Worm (Caenorhabditis elegans): ENCODE data around the gene sup-36.

Gene sup-36

DNA sequence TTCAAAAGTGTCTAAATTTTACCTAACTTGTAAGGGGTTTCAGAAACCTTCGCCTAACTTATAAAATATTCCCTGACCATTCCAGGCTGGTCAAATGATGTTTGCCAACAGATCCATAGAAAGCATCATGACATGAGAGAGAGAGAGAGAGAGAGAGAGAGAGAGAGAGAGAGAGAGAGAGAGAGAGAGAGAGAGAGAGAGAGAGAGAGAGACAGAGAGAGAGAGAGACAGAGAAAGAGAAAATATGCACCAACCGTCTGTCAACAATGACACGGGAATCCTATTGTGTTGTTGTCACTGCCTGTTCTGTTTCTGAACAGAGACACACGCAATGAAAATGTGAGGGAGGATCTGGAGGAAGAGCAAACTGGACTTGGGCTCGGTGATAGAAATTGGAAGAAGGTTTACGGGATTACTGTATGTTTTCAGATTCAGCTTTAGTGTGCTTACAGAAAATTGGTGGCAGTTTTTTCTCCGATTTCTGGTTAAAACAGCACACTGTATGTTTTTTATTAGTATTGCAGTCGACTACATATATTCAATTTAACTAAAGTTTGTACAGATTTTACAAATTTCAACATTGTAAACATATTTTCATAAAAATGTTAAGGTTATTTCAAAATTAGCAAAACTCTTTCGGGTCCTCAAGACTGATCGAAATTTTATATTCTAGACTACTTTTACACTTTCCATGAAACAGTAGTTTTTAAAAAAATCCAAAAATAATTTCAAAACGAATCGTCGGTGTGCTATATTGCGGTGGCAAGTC lies 25.3 kb upstream of the sup-36 start:
- TF ChIP-seq nhr-11 (tag; optimal IDR thresholded peaks at IDR 0.05) (no peak), crh-2 (tag; optimal IDR thresholded peaks at IDR 0.05) (peak; percentile 30), lin-11 (tag; optimal IDR thresholded peaks at IDR 0.05) (no peak), nhr-25 (tag; optimal IDR thresholded peaks at IDR 0.05) (no peak), gmeb-1 (tag; optimal IDR thresholded peaks at IDR 0.05) (peak; percentile 2), nhr-129 (tag; optimal IDR thresholded peaks at IDR 0.05) (peak; percentile 26), mbf-1 (tag; optimal IDR thresholded peaks at IDR 0.05) (no peak), nhr-77 (tag; optimal IDR thresholded peaks at IDR 0.05) (no peak), ztf-11 (tag; optimal IDR thresholded peaks at IDR 0.05) (no peak)

DNA sequence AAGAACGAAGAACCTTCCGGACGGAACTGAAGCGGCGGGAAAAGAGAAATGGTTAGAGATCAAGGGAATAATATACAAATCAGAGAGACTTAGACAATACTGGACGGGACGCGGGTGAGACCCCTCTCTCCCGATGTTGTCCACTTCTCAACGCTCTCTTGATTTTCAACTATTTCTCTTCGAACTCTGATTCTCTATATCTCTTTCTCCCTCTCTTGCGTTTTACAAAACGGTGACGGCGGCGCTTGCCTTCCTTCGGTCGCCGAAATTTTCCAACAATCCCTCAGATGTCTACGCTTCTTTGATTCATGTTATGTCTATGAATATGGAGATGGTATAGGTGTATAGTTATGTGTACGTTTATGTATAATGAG lies 24.8 kb upstream of the sup-36 start:
- TF ChIP-seq elt-1 (tag; optimal IDR thresholded peaks at IDR 0.05) (no peak), blmp-1 (tag; optimal IDR thresholded peaks at IDR 0.05; ENCODE audit: insufficient read depth) (peak; percentile 9), nhr-129 (tag; optimal IDR thresholded peaks at IDR 0.05) (peak; percentile 50), lin-13 (GFP tag; optimal IDR thresholded peaks at IDR 0.05) (peak; percentile 24), ztf-4 (tag; optimal IDR thresholded peaks at IDR 0.05) (no peak), nhr-6 (tag; optimal IDR thresholded peaks at IDR 0.05) (no peak), nhr-10 (tag; optimal IDR thresholded peaks at IDR 0.05) (no peak), ama-1 (optimal IDR thresholded peaks at IDR 0.05) (no peak), skn-1 (tag; optimal IDR thresholded peaks at IDR 0.05) (no peak), sma-3 (GFP tag; optimal IDR thresholded peaks at IDR 0.05) (peak; percentile 59), lin-39 (tag; optimal IDR thresholded peaks at IDR 0.05) (no peak), nhr-11 (tag; optimal IDR thresholded peaks at IDR 0.05) (no peak), lsy-2 (tag; optimal IDR thresholded peaks at IDR 0.05) (peak in 1 of 2 experiments; percentile 52), nhr-12 (tag; optimal IDR thresholded peaks at IDR 0.05) (no peak), mdl-1 (tag; optimal IDR thresholded peaks at IDR 0.05) (no peak), snpc-4 (tag; optimal IDR thresholded peaks at IDR 0.05) (no peak), unc-55 (GFP tag; optimal IDR thresholded peaks at IDR 0.05) (peak; percentile 22), zag-1 (tag; optimal IDR thresholded peaks at IDR 0.05) (no peak), fos-1 (tag; optimal IDR thresholded peaks at IDR 0.05) (peak; percentile 17), nhr-25 (tag; optimal IDR thresholded peaks at IDR 0.05) (peak; percentile 59), gmeb-1 (tag; optimal IDR thresholded peaks at IDR 0.05) (peak; percentile 51), nhr-23 (tag; optimal IDR thresholded peaks at IDR 0.05) (no peak), nhr-21 (tag; optimal IDR thresholded peaks at IDR 0.05) (peak; percentile 13), unc-62 (GFP tag; optimal IDR thresholded peaks at IDR 0.05) (no peak), nhr-237 (tag; optimal IDR thresholded peaks at IDR 0.05) (no peak), unc-39 (tag; optimal IDR thresholded peaks at IDR 0.05) (no peak), F13H6.1 (tag; optimal IDR thresholded peaks at IDR 0.05) (peak; percentile 80), R02D3.7 (tag; optimal IDR thresholded peaks at IDR 0.05) (no peak), sma-9 (GFP tag; optimal IDR thresholded peaks at IDR 0.05) (peak; percentile 59), sma-9 (tag; optimal IDR thresholded peaks at IDR 0.05) (no peak), C34F6.9 (tag; optimal IDR thresholded peaks at IDR 0.05) (peak; percentile 40), ceh-16 (tag; optimal IDR thresholded peaks at IDR 0.05) (no peak), egl-27 (tag; optimal IDR thresholded peaks at IDR 0.05) (peak; percentile 57), crh-2 (tag; optimal IDR thresholded peaks at IDR 0.05) (peak; percentile 56), alr-1 (tag; optimal IDR thresholded peaks at IDR 0.05) (no peak)

DNA sequence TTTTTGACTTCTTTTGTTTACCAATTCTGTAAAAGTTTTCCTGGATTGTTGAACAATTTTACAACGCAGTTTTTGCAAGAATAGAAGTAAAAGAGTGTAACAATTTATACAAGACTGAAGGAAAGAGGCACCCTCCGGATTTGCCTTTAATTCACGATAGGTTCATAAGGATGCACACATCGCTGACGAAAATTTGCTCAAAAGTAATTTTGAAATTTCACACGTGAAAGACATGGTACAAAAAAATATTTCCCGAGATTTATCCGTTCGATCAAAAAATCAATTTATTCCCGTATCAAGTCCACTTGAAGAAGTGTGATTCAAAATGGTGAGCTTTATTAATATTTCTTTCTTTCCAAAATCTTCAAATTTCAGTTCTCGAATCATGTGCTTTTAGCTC lies 23.6 kb upstream of the sup-36 start, which contains the start of gene C43G2.3:
C43G2.3 (plus strand) TSS at position 301 of the 400 bp plus-strand sequence.
- TF ChIP-seq unc-62 (GFP tag; optimal IDR thresholded peaks at IDR 0.05) (no peak), ztf-1 (GFP tag; conservative IDR thresholded peaks at IDR 0.05) (no peak), lin-13 (GFP tag; optimal IDR thresholded peaks at IDR 0.05) (no peak), elt-1 (tag; optimal IDR thresholded peaks at IDR 0.05) (no peak), elt-3 (tag; optimal IDR thresholded peaks at IDR 0.05) (no peak), dmd-4 (tag; optimal IDR thresholded peaks at IDR 0.05) (no peak), lsy-2 (tag; optimal IDR thresholded peaks at IDR 0.05) (no peak), R02D3.7 (tag; optimal IDR thresholded peaks at IDR 0.05) (no peak), egl-27 (tag; optimal IDR thresholded peaks at IDR 0.05) (no peak), mdl-1 (tag; optimal IDR thresholded peaks at IDR 0.05) (no peak), crh-2 (tag; optimal IDR thresholded peaks at IDR 0.05) (no peak), alr-1 (tag; optimal IDR thresholded peaks at IDR 0.05) (no peak), unc-39 (tag; optimal IDR thresholded peaks at IDR 0.05) (no peak), Y55F3AM.14 (GFP tag; optimal IDR thresholded peaks at IDR 0.05) (no peak), snpc-4 (tag; optimal IDR thresholded peaks at IDR 0.05) (no peak), peb-1 (tag; optimal IDR thresholded peaks at IDR 0.05) (no peak)

All from whole organism, L2 larva.